Fruit fly (Drosophila melanogaster) whole organism, embryonic: ENCODE data around the gene Rbf2.
A peak's percentile ranks its signal among the peaks of the same experiment; 100 is the strongest.

Source experiments
- Aef1 ChIP-seq: fragments of 200-800 bp; sonication (Bioruptor generic); IDR thresholded peaks from 3 replicates; pipeline ENCODE4 v1.3.6; 2022; ENCODE audit warnings: missing biosample characterization, missing genetic modification characterization
- BtbVII ChIP-seq: fragments of 200-800 bp; sonication (Bioruptor generic); optimal IDR thresholded peaks from 3 replicates; lab custom pipeline; 2017; ENCODE audit warnings: missing biosample characterization, mild to moderate bottlenecking, missing genetic modification characterization
- CG10462 ChIP-seq: fragments of 200-800 bp; sonication (Bioruptor generic); optimal IDR thresholded peaks from 2 replicates; lab custom pipeline; 2016; ENCODE audit warnings: missing biosample characterization, missing genetic modification characterization
- CG10979 ChIP-seq: fragments of 200-800 bp; sonication (Bioruptor generic); optimal IDR thresholded peaks from 2 replicates; lab custom pipeline; 2018; ENCODE audit warnings: missing biosample characterization, mild to moderate bottlenecking, missing genetic modification characterization, moderate library complexity
- CG12236 ChIP-seq: fragments of 200-800 bp; sonication (Bioruptor generic); optimal IDR thresholded peaks from 2 replicates; lab custom pipeline; 2016; ENCODE audit warnings: missing biosample characterization, missing genetic modification characterization
- CG12299 ChIP-seq: fragments of 200-800 bp; sonication (Bioruptor generic); optimal IDR thresholded peaks from 2 replicates; lab custom pipeline; 2018; ENCODE audit warnings: missing biosample characterization, mild to moderate bottlenecking, missing genetic modification characterization
- CG15514 ChIP-seq: fragments of 200-800 bp; sonication (Bioruptor generic); optimal IDR thresholded peaks from 3 replicates; lab custom pipeline; 2017; ENCODE audit warnings: missing biosample characterization, missing genetic modification characterization, mild to moderate bottlenecking, moderate library complexity, missing genetic modification reagents
- CG17829 ChIP-seq: fragments of 200-800 bp; optimal IDR thresholded peaks from 2 replicates; lab custom pipeline; 2019; ENCODE audit warnings: missing biosample characterization, mild to moderate bottlenecking, missing genetic modification characterization, moderate library complexity
- CG1832 ChIP-seq: fragments of 200-800 bp; sonication (Bioruptor generic); optimal IDR thresholded peaks from 2 replicates; lab custom pipeline; 2017; ENCODE audit warnings: missing biosample characterization, mild to moderate bottlenecking, missing genetic modification characterization, inconsistent platforms
- CG3847 ChIP-seq: fragments of 200-800 bp; sonication (Bioruptor generic); IDR thresholded peaks from 2 replicates; pipeline ENCODE4 v1.3.6; 2022; ENCODE audit warnings: missing biosample characterization, missing genetic modification characterization
- CG3995 ChIP-seq: fragments of 200-800 bp; sonication (Bioruptor generic); optimal IDR thresholded peaks from 3 replicates; lab custom pipeline; 2016; ENCODE audit warnings: missing biosample characterization, missing genetic modification characterization
- CG43689 ChIP-seq: fragments of 200-800 bp; sonication (Bioruptor generic); IDR thresholded peaks from 2 replicates; pipeline ENCODE4 v1.3.6; 2022; ENCODE audit warnings: missing biosample characterization, missing genetic modification characterization
- CG6765 ChIP-seq: fragments of 200-800 bp; sonication (Bioruptor generic); optimal IDR thresholded peaks from 3 replicates; lab custom pipeline; 2017; ENCODE audit warnings: missing biosample characterization, mild to moderate bottlenecking, missing genetic modification characterization
- CG7786 ChIP-seq: fragments of 200-800 bp; sonication (Bioruptor generic); optimal IDR thresholded peaks from 2 replicates; lab custom pipeline; 2016; ENCODE audit warnings: missing biosample characterization, missing genetic modification characterization
- CG8089 ChIP-seq: fragments of 200-800 bp; sonication (Bioruptor generic); optimal IDR thresholded peaks from 3 replicates; lab custom pipeline; 2016; ENCODE audit warnings: missing biosample characterization, missing genetic modification characterization
- CG8388 ChIP-seq: fragments of 200-800 bp; sonication (Bioruptor generic); optimal IDR thresholded peaks from 2 replicates; lab custom pipeline; 2019; ENCODE audit warnings: missing biosample characterization, mild to moderate bottlenecking, missing genetic modification characterization, moderate library complexity
- CG8924 ChIP-seq: fragments of 200-800 bp; optimal IDR thresholded peaks from 3 replicates; lab custom pipeline; 2019; ENCODE audit warnings: missing biosample characterization, mild to moderate bottlenecking, missing genetic modification characterization, moderate library complexity
- Chrac-16 ChIP-seq: fragments of 200-800 bp; sonication (Bioruptor generic); optimal IDR thresholded peaks from 3 replicates; lab custom pipeline; 2016; ENCODE audit warnings: missing biosample characterization, missing genetic modification characterization
- CrebB ChIP-seq: fragments of 200-800 bp; sonication (Bioruptor generic); optimal IDR thresholded peaks from 3 replicates; lab custom pipeline; 2018; ENCODE audit warnings: missing biosample characterization, mild to moderate bottlenecking, missing genetic modification characterization
- D ChIP-seq, 2 experiments: fragments of 200-800 bp in 1 of 2; fragments of >200 bp in 1 of 2; sonication (Bioruptor generic) in 1 of 2; optimal IDR thresholded peaks; 2 replicates in 1 of 2; 3 replicates in 1 of 2; lab custom pipeline; 2017; ENCODE audit warnings: mild to moderate bottlenecking in 1 of 2, missing biosample characterization in 1 of 2, missing genetic modification characterization in 1 of 2, missing genetic modification reagents in 1 of 2
- Dad ChIP-seq: fragments of 200-800 bp; sonication (Bioruptor generic); optimal IDR thresholded peaks from 3 replicates; lab custom pipeline; 2016; ENCODE audit warnings: missing biosample characterization, missing genetic modification characterization
- Drgx ChIP-seq: fragments of 200-800 bp; sonication (Bioruptor generic); IDR thresholded peaks from 2 replicates; pipeline ENCODE4 v1.3.6; 2022; ENCODE audit warnings: missing biosample characterization, missing genetic modification characterization
- Eip74EF ChIP-seq, 2 experiments: fragments of 200-800 bp in 1 of 2; fragments of >200 bp in 1 of 2; sonication (Bioruptor generic) in 1 of 2; optimal IDR thresholded peaks; 2 replicates each; lab custom pipeline; 2017 to 2019; ENCODE audit warnings: missing biosample characterization in 2 of 2, missing genetic modification characterization in 2 of 2, mild to moderate bottlenecking in 1 of 2, moderate library complexity in 1 of 2
- Ets65A ChIP-seq: fragments of 200-800 bp; sonication (Bioruptor generic); peaks from one replicate; lab custom pipeline; 2016; ENCODE audit warnings: missing biosample characterization, missing genetic modification characterization
- Fer1 ChIP-seq: fragments of 200-800 bp; sonication (Bioruptor generic); optimal IDR thresholded peaks from 2 replicates; lab custom pipeline; 2017; ENCODE audit warnings: missing biosample characterization, mild to moderate bottlenecking, missing genetic modification characterization
- H2.0 ChIP-seq: fragments of 200-800 bp; sonication (Bioruptor generic); IDR thresholded peaks from 2 replicates; pipeline ENCODE4 v1.3.6; 2022; ENCODE audit warnings: missing biosample characterization, missing genetic modification characterization
- HmgD ChIP-seq: fragments of 200-800 bp; sonication (Bioruptor generic); optimal IDR thresholded peaks from 3 replicates; lab custom pipeline; 2016; ENCODE audit warnings: missing biosample characterization, missing genetic modification characterization
- Lhr ChIP-seq: fragments of 200-800 bp; sonication (Bioruptor generic); optimal IDR thresholded peaks from 3 replicates; lab custom pipeline; 2017; ENCODE audit warnings: mild to moderate bottlenecking, missing biosample characterization, missing genetic modification reagents, missing genetic modification characterization
- Lpt ChIP-seq: fragments of >200 bp; optimal IDR thresholded peaks from 2 replicates; lab custom pipeline; 2018; ENCODE audit warnings: missing biosample characterization, missing genetic modification characterization
- Mrtf ChIP-seq: fragments of 200-800 bp; sonication (Bioruptor generic); IDR thresholded peaks from 3 replicates; pipeline ENCODE4 v1.3.6; 2022; ENCODE audit warnings: missing biosample characterization, missing genetic modification characterization
- Myb ChIP-seq: fragments of 200-800 bp; sonication (Bioruptor generic); optimal IDR thresholded peaks from 2 replicates; lab custom pipeline; 2016; ENCODE audit warnings: missing biosample characterization, missing genetic modification characterization
- Nf-YA ChIP-seq: fragments of 200-800 bp; sonication (Bioruptor generic); IDR thresholded peaks from 2 replicates; pipeline ENCODE4 v1.3.6; 2022; ENCODE audit warnings: missing biosample characterization, missing genetic modification characterization
- Sin3A ChIP-seq: fragments of >200 bp; optimal IDR thresholded peaks from 2 replicates; lab custom pipeline; 2018
- Vsx1 ChIP-seq: fragments of 200-800 bp; sonication (Bioruptor generic); optimal IDR thresholded peaks from 2 replicates; lab custom pipeline; 2017; ENCODE audit warnings: missing biosample characterization, mild to moderate bottlenecking, missing genetic modification characterization, missing genetic modification reagents
- caup ChIP-seq: fragments of 200-800 bp; sonication (Bioruptor generic); optimal IDR thresholded peaks from 3 replicates; lab custom pipeline; 2017; ENCODE audit warnings: missing biosample characterization, mild to moderate bottlenecking, missing genetic modification characterization, moderate library complexity; ENCODE audit not compliant: severe bottlenecking
- dmrt99B ChIP-seq: fragments of 200-800 bp; sonication (Bioruptor generic); optimal IDR thresholded peaks from 2 replicates; lab custom pipeline; 2018; ENCODE audit warnings: missing biosample characterization, mild to moderate bottlenecking, missing genetic modification characterization, moderate library complexity
- fd3F ChIP-seq: fragments of 200-800 bp; sonication (Bioruptor generic); optimal IDR thresholded peaks from 2 replicates; lab custom pipeline; 2018; ENCODE audit warnings: missing biosample characterization, mild to moderate bottlenecking, missing genetic modification characterization, moderate library complexity
- gro ChIP-seq: fragments of 200-800 bp; sonication (Bioruptor generic); optimal IDR thresholded peaks from 2 replicates; lab custom pipeline; 2016; ENCODE audit warnings: missing biosample characterization, missing genetic modification characterization
- her ChIP-seq: fragments of 200-800 bp; sonication (Bioruptor generic); optimal IDR thresholded peaks from 2 replicates; lab custom pipeline; 2016; ENCODE audit warnings: missing biosample characterization, missing genetic modification characterization
- hkb ChIP-seq, 2 experiments: fragments of 200-800 bp in 1 of 2; fragments of >200 bp in 1 of 2; sonication (Bioruptor generic) in 1 of 2; IDR thresholded peaks in 1 of 2; optimal IDR thresholded peaks in 1 of 2; 2 replicates each; pipeline versions ENCODE4 v1.3.6 to Lab custom; 2017 to 2022; ENCODE audit warnings: missing biosample characterization in 1 of 2, missing genetic modification characterization in 1 of 2
- ind ChIP-seq: fragments of 200-800 bp; sonication (Bioruptor generic); optimal IDR thresholded peaks from 3 replicates; lab custom pipeline; 2016; ENCODE audit warnings: missing biosample characterization, missing genetic modification characterization
- jing ChIP-seq: fragments of 200-800 bp; sonication (Bioruptor generic); optimal IDR thresholded peaks from 2 replicates; lab custom pipeline; 2018; ENCODE audit warnings: missing biosample characterization, mild to moderate bottlenecking, missing genetic modification characterization
- kah ChIP-seq: fragments of 200-800 bp; sonication (Bioruptor generic); optimal IDR thresholded peaks from 2 replicates; lab custom pipeline; 2018; ENCODE audit warnings: missing biosample characterization, mild to moderate bottlenecking, missing genetic modification characterization
- lilli ChIP-seq: fragments of 200-800 bp; sonication (Bioruptor generic); optimal IDR thresholded peaks from 3 replicates; lab custom pipeline; 2016; ENCODE audit warnings: missing biosample characterization, missing genetic modification characterization
- mam ChIP-seq: fragments of 200-800 bp; sonication (Bioruptor generic); optimal IDR thresholded peaks from 3 replicates; lab custom pipeline; 2016; ENCODE audit warnings: missing biosample characterization, missing genetic modification characterization
- onecut ChIP-seq: fragments of 200-800 bp; sonication (Bioruptor generic); IDR thresholded peaks from 2 replicates; pipeline ENCODE4 v1.3.6; 2022; ENCODE audit warnings: missing biosample characterization, missing genetic modification characterization
- psq ChIP-seq: fragments of 200-800 bp; sonication (Bioruptor generic); optimal IDR thresholded peaks from 2 replicates; lab custom pipeline; 2017; ENCODE audit warnings: missing biosample characterization, missing genetic modification characterization
- row ChIP-seq: fragments of 200-800 bp; sonication (Bioruptor generic); IDR thresholded peaks from 3 replicates; pipeline ENCODE4 v1.3.6; 2022; ENCODE audit warnings: missing biosample characterization, missing genetic modification characterization
- sr ChIP-seq: fragments of 200-800 bp; sonication (Bioruptor generic); IDR thresholded peaks from 3 replicates; pipeline ENCODE4 v1.3.6; 2022; ENCODE audit warnings: missing biosample characterization, missing genetic modification characterization
- tup ChIP-seq: fragments of 200-800 bp; sonication (Bioruptor generic); optimal IDR thresholded peaks from 2 replicates; lab custom pipeline; 2016; ENCODE audit warnings: missing biosample characterization, mild to moderate bottlenecking, missing genetic modification characterization, moderate library complexity
- yki ChIP-seq: fragments of >200 bp; optimal IDR thresholded peaks from 3 replicates; lab custom pipeline; 2018

Gene Rbf2

dm6 chr3R:15963690-15964281 is 1.5 kb upstream of the Rbf2 start, which contains the start of the genes CG4287 and CG5516 (continued):
- TF ChIP-seq Eip74EF (GFP tag; optimal IDR thresholded peaks at IDR 0.05; lab: Kevin White, UChicago) (no peak), Myb (GFP tag; lab: Kevin White, UChicago) (no peak), tup (GFP tag; lab: Kevin White, UChicago) (no peak), lilli (GFP tag; lab: Kevin White, UChicago) (peak; percentile 53), D (optimal IDR thresholded peaks at IDR 0.05; lab: Kevin White, UChicago) (no peak), D (GFP tag; optimal IDR thresholded peaks at IDR 0.05; lab: Kevin White, UChicago) (no peak), ind (GFP tag; lab: Kevin White, UChicago) (peak; percentile 25), Drgx (GFP tag; lab: Robert Waterston, UW) (no peak), Dad (GFP tag; lab: Kevin White, UChicago) (no peak), dmrt99B (tag; lab: Kevin White, UChicago) (no peak), yki (lab: Kevin White, UChicago) (no peak), HmgD (GFP tag; lab: Kevin White, UChicago) (peak; percentile 38), CG3847 (no peak), Ets65A (no peak), CG10979 (no peak), Mrtf (GFP tag; lab: Robert Waterston, UW) (no peak), Sin3A (lab: Kevin White, UChicago) (peak; percentile 12), CG12299 (tag; lab: Kevin White, UChicago) (no peak), CG8089 (GFP tag; lab: Kevin White, UChicago) (no peak), BtbVII (GFP tag; lab: Kevin White, UChicago) (no peak), Aef1 (GFP tag; lab: Robert Waterston, UW) (no peak), fd3F (no peak), mam (GFP tag; lab: Kevin White, UChicago) (peak; percentile 51), CG15514 (GFP tag; lab: Kevin White, UChicago) (no peak), gro (GFP tag; lab: Kevin White, UChicago) (no peak), H2.0 (GFP tag; lab: Robert Waterston, UW) (no peak), CG3995 (GFP tag; lab: Kevin White, UChicago) (peak; percentile 7), Fer1 (GFP tag; lab: Kevin White, UChicago) (no peak), jing (GFP tag; lab: Kevin White, UChicago) (no peak), CG10462 (GFP tag; lab: Kevin White, UChicago) (no peak), Lpt (GFP tag; lab: Kevin White, UChicago) (no peak), CG43689 (GFP tag; lab: Robert Waterston, UW) (no peak), Chrac-16 (peak; percentile 28), CG1832 (GFP tag; lab: Kevin White, UChicago) (no peak), CG7786 (GFP tag; lab: Kevin White, UChicago) (peak; percentile 8), CG12236 (no peak), Vsx1 (peak; percentile 52), CG8388 (GFP tag; lab: Kevin White, UChicago) (no peak), onecut (no peak), row (GFP tag; lab: Robert Waterston, UW) (peak; percentile 15; the same call in 1 of the 3 replicates), Nf-YA (GFP tag; lab: Robert Waterston, UW) (no peak), caup (GFP tag; lab: Kevin White, UChicago) (no peak), her (GFP tag; lab: Kevin White, UChicago) (no peak), hkb (optimal IDR thresholded peaks at IDR 0.05; lab: Kevin White, UChicago) (no peak), hkb (GFP tag; IDR thresholded peaks at IDR 0.05; lab: Robert Waterston, UW) (peak; percentile 34; the same call in 1 of the 2 replicates), CG8924 (tag; lab: Kevin White, UChicago) (no peak), psq (GFP tag; lab: Kevin White, UChicago) (no peak), CG17829 (tag; lab: Kevin White, UChicago) (no peak), Lhr (no peak), sr (GFP tag; lab: Robert Waterston, UW) (no peak), CrebB (tag; lab: Kevin White, UChicago) (no peak), kah (GFP tag; lab: Kevin White, UChicago) (no peak), CG6765 (GFP tag; lab: Kevin White, UChicago) (no peak)
